Fruit fly (Drosophila melanogaster) whole organism, embryonic: ENCODE measurements around the gene eIF2Balpha.

Source experiments
- Atf3 ChIP-seq: fragments of 200-800 bp; sonication (Bioruptor generic); optimal IDR thresholded peaks from 3 replicates; lab custom pipeline; 2016; ENCODE audit warnings: missing biosample characterization, missing genetic modification characterization
- CG11093 ChIP-seq: fragments of 200-800 bp; sonication (Bioruptor generic); IDR thresholded peaks from 3 replicates; pipeline ENCODE4 v1.3.6; 2022; ENCODE audit warnings: missing biosample characterization, missing genetic modification characterization
- CG12071 ChIP-seq: fragments of 200-800 bp; sonication (Bioruptor generic); optimal IDR thresholded peaks from 3 replicates; lab custom pipeline; 2018; ENCODE audit warnings: missing biosample characterization, mild to moderate bottlenecking, missing genetic modification characterization
- CG12391 ChIP-seq: fragments of 200-800 bp; sonication (Bioruptor generic); optimal IDR thresholded peaks from 3 replicates; lab custom pipeline; 2018; ENCODE audit warnings: missing biosample characterization, mild to moderate bottlenecking, missing genetic modification characterization, moderate library complexity
- CG13424 ChIP-seq: fragments of 200-800 bp; sonication (Bioruptor generic); optimal IDR thresholded peaks from 2 replicates; lab custom pipeline; 2019; ENCODE audit warnings: missing biosample characterization, mild to moderate bottlenecking, missing genetic modification characterization, moderate library complexity
- CG13624 ChIP-seq: fragments of 200-800 bp; sonication (Bioruptor generic); optimal IDR thresholded peaks from 2 replicates; lab custom pipeline; 2016; ENCODE audit warnings: missing biosample characterization, missing genetic modification characterization
- CG14050 ChIP-seq: fragments of 200-800 bp; sonication (Bioruptor generic); IDR thresholded peaks from 3 replicates; pipeline ENCODE4 v1.3.6; 2022; ENCODE audit warnings: missing biosample characterization, missing genetic modification characterization
- CG16813 ChIP-seq: fragments of 200-800 bp; sonication (Bioruptor generic); IDR thresholded peaks from 3 replicates; pipeline ENCODE4 v1.3.6; 2022; ENCODE audit warnings: missing biosample characterization, missing genetic modification characterization; ENCODE audit not compliant: partially characterized antibody
- CG2120 ChIP-seq: fragments of 200-800 bp; sonication (Bioruptor generic); optimal IDR thresholded peaks from 3 replicates; lab custom pipeline; 2016; ENCODE audit warnings: missing biosample characterization, missing genetic modification characterization
- CG2889 ChIP-seq: fragments of 200-800 bp; sonication (Bioruptor generic); IDR thresholded peaks from 3 replicates; pipeline ENCODE4 v1.3.6; 2022; ENCODE audit warnings: missing biosample characterization, missing genetic modification characterization
- CG30403 ChIP-seq: fragments of 200-800 bp; sonication (Bioruptor generic); optimal IDR thresholded peaks from 3 replicates; lab custom pipeline; 2016; ENCODE audit warnings: missing biosample characterization, missing genetic modification characterization
- CG34422 ChIP-seq: fragments of 200-800 bp; sonication (Bioruptor generic); IDR thresholded peaks from 3 replicates; pipeline ENCODE4 v1.3.6; 2022; ENCODE audit warnings: missing biosample characterization, missing genetic modification characterization
- CG5245 ChIP-seq: fragments of 200-800 bp; sonication (Bioruptor generic); optimal IDR thresholded peaks from 3 replicates; lab custom pipeline; 2016; ENCODE audit warnings: missing biosample characterization, missing genetic modification characterization
- CG6654 ChIP-seq: fragments of 200-800 bp; sonication (Bioruptor generic); optimal IDR thresholded peaks from 2 replicates; lab custom pipeline; 2017; ENCODE audit warnings: missing biosample characterization, mild to moderate bottlenecking, missing genetic modification characterization
- CG7839 ChIP-seq: fragments of 200-800 bp; sonication (Bioruptor generic); optimal IDR thresholded peaks from 3 replicates; lab custom pipeline; 2018; ENCODE audit warnings: missing biosample characterization, mild to moderate bottlenecking, missing genetic modification characterization, moderate library complexity
- CG9817 ChIP-seq: fragments of 200-800 bp; sonication (Bioruptor generic); optimal IDR thresholded peaks from 2 replicates; lab custom pipeline; 2018; ENCODE audit warnings: missing biosample characterization, mild to moderate bottlenecking, missing genetic modification characterization, moderate library complexity
- Camta ChIP-seq: fragments of 200-800 bp; sonication (Bioruptor generic); optimal IDR thresholded peaks from 2 replicates; lab custom pipeline; 2016; ENCODE audit warnings: missing biosample characterization, missing genetic modification characterization
- Dbx ChIP-seq: fragments of 200-800 bp; sonication (Bioruptor generic); IDR thresholded peaks from 3 replicates; pipeline ENCODE4 v1.3.6; 2022; ENCODE audit warnings: missing biosample characterization, missing genetic modification characterization
- Drgx ChIP-seq: fragments of 200-800 bp; sonication (Bioruptor generic); IDR thresholded peaks from 2 replicates; pipeline ENCODE4 v1.3.6; 2022; ENCODE audit warnings: missing biosample characterization, missing genetic modification characterization
- H2.0 ChIP-seq: fragments of 200-800 bp; sonication (Bioruptor generic); IDR thresholded peaks from 2 replicates; pipeline ENCODE4 v1.3.6; 2022; ENCODE audit warnings: missing biosample characterization, missing genetic modification characterization
- Hand ChIP-seq: fragments of 200-800 bp; sonication (Bioruptor generic); optimal IDR thresholded peaks from 2 replicates; lab custom pipeline; 2017; ENCODE audit warnings: mild to moderate bottlenecking, missing biosample characterization, missing genetic modification reagents, missing genetic modification characterization
- Hr51 ChIP-seq, 2 experiments: fragments of 200-800 bp; sonication (Bioruptor generic); optimal IDR thresholded peaks; 2 replicates in 1 of 2; 3 replicates in 1 of 2; lab custom pipeline; 2016 to 2018; ENCODE audit warnings: missing biosample characterization in 2 of 2, missing genetic modification characterization in 2 of 2, mild to moderate bottlenecking in 1 of 2, moderate library complexity in 1 of 2
- NfI ChIP-seq: fragments of 200-800 bp; sonication (Bioruptor generic); optimal IDR thresholded peaks from 3 replicates; lab custom pipeline; 2018; ENCODE audit warnings: missing biosample characterization, mild to moderate bottlenecking, missing genetic modification characterization, moderate library complexity
- Rfx ChIP-seq: fragments of 200-800 bp; sonication (Bioruptor generic); IDR thresholded peaks from 2 replicates; pipeline ENCODE4 v1.3.6; 2022; ENCODE audit warnings: missing biosample characterization, missing genetic modification characterization
- Scr ChIP-seq: fragments of 200-800 bp; sonication (Bioruptor generic); IDR thresholded peaks from 2 replicates; pipeline ENCODE4 v1.3.6; 2022; ENCODE audit warnings: missing biosample characterization, missing genetic modification characterization; ENCODE audit not compliant: partially characterized antibody
- Sox100B ChIP-seq: fragments of 200-800 bp; sonication (Bioruptor generic); optimal IDR thresholded peaks from 3 replicates; lab custom pipeline; 2018; ENCODE audit warnings: missing biosample characterization, mild to moderate bottlenecking, missing genetic modification characterization
- Sox102F ChIP-seq: fragments of 200-800 bp; sonication (Bioruptor generic); optimal IDR thresholded peaks from 2 replicates; lab custom pipeline; 2018; ENCODE audit warnings: missing biosample characterization, mild to moderate bottlenecking, missing genetic modification characterization, moderate library complexity
- ap ChIP-seq: fragments of 200-800 bp; sonication (Bioruptor generic); IDR thresholded peaks from 2 replicates; pipeline ENCODE4 v1.3.6; 2022; ENCODE audit warnings: missing biosample characterization, missing genetic modification characterization
- bcd ChIP-seq: fragments of 200-800 bp; sonication (Bioruptor generic); optimal IDR thresholded peaks from 2 replicates; lab custom pipeline; 2017; ENCODE audit warnings: missing biosample characterization, mild to moderate bottlenecking, missing genetic modification characterization
- bowl ChIP-seq: fragments of 200-800 bp; sonication (Bioruptor generic); IDR thresholded peaks from 2 replicates; pipeline ENCODE4 v1.3.6; 2022; ENCODE audit warnings: missing biosample characterization, missing genetic modification characterization
- dmrt99B ChIP-seq: fragments of 200-800 bp; sonication (Bioruptor generic); optimal IDR thresholded peaks from 2 replicates; lab custom pipeline; 2018; ENCODE audit warnings: missing biosample characterization, mild to moderate bottlenecking, missing genetic modification characterization, moderate library complexity
- dysf ChIP-seq: fragments of 200-800 bp; sonication (Bioruptor generic); IDR thresholded peaks from 3 replicates; pipeline ENCODE4 v1.3.6; 2022; ENCODE audit warnings: missing biosample characterization, missing genetic modification characterization
- insv ChIP-seq, 2 experiments: fragments of 200-800 bp; sonication (Bioruptor generic); optimal IDR thresholded peaks; 3 replicates each; lab custom pipeline; 2016 to 2018; ENCODE audit warnings: missing biosample characterization in 2 of 2, missing genetic modification characterization in 2 of 2
- jing ChIP-seq: fragments of 200-800 bp; sonication (Bioruptor generic); optimal IDR thresholded peaks from 2 replicates; lab custom pipeline; 2018; ENCODE audit warnings: missing biosample characterization, mild to moderate bottlenecking, missing genetic modification characterization
- ken ChIP-seq: fragments of 200-800 bp; sonication (Bioruptor generic); IDR thresholded peaks from 3 replicates; pipeline ENCODE4 v1.3.6; 2022; ENCODE audit warnings: missing biosample characterization, missing genetic modification characterization
- lab ChIP-seq: fragments of 200-800 bp; sonication (Bioruptor generic); optimal IDR thresholded peaks from 3 replicates; lab custom pipeline; 2017; ENCODE audit warnings: missing biosample characterization, missing genetic modification characterization, mild to moderate bottlenecking, moderate library complexity, missing genetic modification reagents
- mld ChIP-seq: fragments of 200-800 bp; sonication (Bioruptor generic); IDR thresholded peaks from 3 replicates; pipeline ENCODE4 v1.3.6; 2022; ENCODE audit warnings: missing biosample characterization, missing genetic modification characterization; ENCODE audit not compliant: partially characterized antibody
- pan ChIP-seq, 4 experiments: fragments of >200 bp in 3 of 4; fragments of 200-800 bp in 1 of 4; sonication (Bioruptor generic) in 1 of 4; optimal IDR thresholded peaks in 3 of 4; IDR thresholded peaks in 1 of 4; 2 replicates each; pipeline versions ENCODE4 v1.3.6 to Lab custom; 2017 to 2022; ENCODE audit warnings: missing biosample characterization in 2 of 4, missing genetic modification characterization in 2 of 4, mixed read lengths in 1 of 4
- row ChIP-seq: fragments of 200-800 bp; sonication (Bioruptor generic); IDR thresholded peaks from 3 replicates; pipeline ENCODE4 v1.3.6; 2022; ENCODE audit warnings: missing biosample characterization, missing genetic modification characterization
- run ChIP-seq: fragments of 200-800 bp; sonication (Bioruptor generic); optimal IDR thresholded peaks from 3 replicates; lab custom pipeline; 2018; ENCODE audit warnings: missing biosample characterization, mild to moderate bottlenecking, missing genetic modification characterization
- salm ChIP-seq: fragments of 200-800 bp; sonication (Bioruptor generic); optimal IDR thresholded peaks from 2 replicates; lab custom pipeline; 2018; ENCODE audit warnings: missing biosample characterization, mild to moderate bottlenecking, missing genetic modification characterization
- sens ChIP-seq: fragments of 200-800 bp; sonication (Bioruptor generic); peaks from one replicate; lab custom pipeline; 2016; ENCODE audit warnings: missing biosample characterization, missing genetic modification characterization
- shn ChIP-seq: fragments of 200-800 bp; sonication (Bioruptor generic); optimal IDR thresholded peaks from 3 replicates; lab custom pipeline; 2016; ENCODE audit warnings: missing biosample characterization, missing genetic modification characterization
- so ChIP-seq: fragments of 200-800 bp; sonication (Bioruptor generic); IDR thresholded peaks from 3 replicates; pipeline ENCODE4 v1.3.6; 2022; ENCODE audit warnings: missing biosample characterization, missing genetic modification characterization
- tgo ChIP-seq: fragments of 200-800 bp; sonication (Bioruptor generic); IDR thresholded peaks from 3 replicates; pipeline ENCODE4 v1.3.6; 2022; ENCODE audit warnings: missing biosample characterization, missing genetic modification characterization
- tin ChIP-seq: fragments of 200-800 bp; sonication (Bioruptor generic); optimal IDR thresholded peaks from 3 replicates; lab custom pipeline; 2016; ENCODE audit warnings: missing biosample characterization, missing genetic modification characterization
- ttk ChIP-seq: fragments of 200-800 bp; sonication (Bioruptor generic); IDR thresholded peaks from 2 replicates; pipeline ENCODE4 v2.1.2; 2022; ENCODE audit warnings: missing biosample characterization, missing genetic modification characterization

The eIF2Balpha gene

dm6 chr3R:29982027-29982426 lies 46.3 kb upstream of the eIF2Balpha start (continued):
- 0 out of 2 replicates have a peak, but pooled peaks have one; percentile 8 for TF ChIP-seq H2.0
- no peak for TF ChIP-seq CG9817 (tag; lab: Kevin White, UChicago)
- TF ChIP-seq tgo: peak; percentile 33; the same call in 1 of the 3 replicates
- TF ChIP-seq bowl: no peak
- no peak for TF ChIP-seq CG11093
- 0 out of 3 replicates have a peak, but pooled peaks have one; percentile 33 for TF ChIP-seq ken
- TF ChIP-seq CG13624 (GFP tag; lab: Kevin White, UChicago): no peak
- TF ChIP-seq Hr51 (GFP tag; optimal IDR thresholded peaks at IDR 0.05; lab: Kevin White, UChicago): peak in 1 of 2 experiments; percentile 16
- 0 out of 3 replicates have a peak, but pooled peaks have one; percentile 18 for TF ChIP-seq CG2889 (GFP tag; lab: Robert Waterston, UW)
- TF ChIP-seq CG6654 (GFP tag; lab: Kevin White, UChicago): no peak
- 0 out of 2 replicates have a peak, but pooled peaks have one; percentile 7 for TF ChIP-seq ttk (GFP tag; lab: Robert Waterston, UW)
- TF ChIP-seq lab (GFP tag; lab: Kevin White, UChicago): no peak
- no peak for TF ChIP-seq CG14050 (GFP tag; lab: Robert Waterston, UW)
- peak; percentile 77 for TF ChIP-seq Drgx (GFP tag; lab: Robert Waterston, UW)
- TF ChIP-seq CG16813 (GFP tag; lab: Robert Waterston, UW): no peak
- TF ChIP-seq Hand (GFP tag; lab: Kevin White, UChicago): no peak
- TF ChIP-seq run (tag; lab: Kevin White, UChicago): no peak
- TF ChIP-seq tin: no peak
- peak; percentile 48 for TF ChIP-seq row (GFP tag; lab: Robert Waterston, UW)
- no peak for TF ChIP-seq CG5245 (GFP tag; lab: Kevin White, UChicago)
- peak; percentile 17 for TF ChIP-seq CG13424
- no peak for TF ChIP-seq shn (GFP tag; lab: Kevin White, UChicago)
- TF ChIP-seq Scr (GFP tag; lab: Robert Waterston, UW): no peak
- TF ChIP-seq Atf3 (GFP tag; lab: Kevin White, UChicago): no peak

DNA sequence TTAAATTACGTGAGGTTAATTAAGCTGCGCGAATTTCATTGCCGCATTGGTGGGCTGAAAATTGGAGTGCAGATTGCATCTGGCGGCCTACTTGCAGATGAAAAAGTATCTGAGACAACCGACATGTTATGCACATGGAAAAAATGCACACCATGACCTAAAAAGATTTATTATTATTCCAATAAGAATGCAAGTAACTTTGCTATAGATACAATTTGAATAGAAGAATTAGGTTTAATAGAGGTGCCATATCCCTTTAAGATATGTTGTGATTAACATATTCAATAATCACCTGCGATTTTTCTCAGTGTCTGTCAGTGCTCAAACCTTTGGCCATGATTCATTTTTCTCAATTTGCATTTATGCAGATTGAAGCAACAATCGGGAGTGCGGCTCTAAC lies 45.8 kb upstream of the eIF2Balpha start:
- TF ChIP-seq salm (tag; lab: Kevin White, UChicago) (no peak), sens (peak; percentile 7), Sox102F (GFP tag; lab: Kevin White, UChicago) (peak; percentile 4), Drgx (GFP tag; lab: Robert Waterston, UW) (peak; percentile 59)
- TF ChIP-seq, all 482 proteins: peak for 3

dm6 chr3R:29978595-29978994 lies 42.9 kb upstream of the eIF2Balpha start:
- no peak for TF ChIP-seq mld (GFP tag; lab: Robert Waterston, UW)
- TF ChIP-seq Rfx: peak; percentile 51
- peak; percentile 18 for TF ChIP-seq CG9817 (tag; lab: Kevin White, UChicago)
- TF ChIP-seq insv (GFP tag; optimal IDR thresholded peaks at IDR 0.05; lab: Kevin White, UChicago): no peak
- peak; percentile 47 for TF ChIP-seq Sox102F (GFP tag; lab: Kevin White, UChicago)
- peak; percentile 52 for TF ChIP-seq CG12071 (GFP tag; lab: Kevin White, UChicago)
- TF ChIP-seq jing (GFP tag; lab: Kevin White, UChicago): no peak
- no peak for TF ChIP-seq pan (optimal IDR thresholded peaks at IDR 0.05; lab: Kevin White, UChicago)
- peak in 1 of 2 experiments; percentile 40 for TF ChIP-seq pan (GFP tag; optimal IDR thresholded peaks at IDR 0.05 in 1 of 2, IDR thresholded peaks at IDR 0.05 in 1 of 2)
- peak; percentile 52 for TF ChIP-seq dmrt99B (tag; lab: Kevin White, UChicago)
- peak; percentile 79 for TF ChIP-seq lab (GFP tag; lab: Kevin White, UChicago)
- TF ChIP-seq ap: no peak
- TF ChIP-seq Sox100B (GFP tag; lab: Kevin White, UChicago): no peak
- peak; percentile 56; the same call in 1 of the 3 replicates for TF ChIP-seq Dbx (GFP tag; lab: Robert Waterston, UW)
- peak; percentile 31 for TF ChIP-seq CG7839 (tag; lab: Kevin White, UChicago)
- TF ChIP-seq CG2120 (GFP tag; lab: Kevin White, UChicago): peak; percentile 51
- TF ChIP-seq dysf: peak; percentile 51; the same call in 1 of the 3 replicates
- peak; percentile 18 for TF ChIP-seq NfI (GFP tag; lab: Kevin White, UChicago)
- peak; percentile 13 for TF ChIP-seq CG30403 (GFP tag; lab: Kevin White, UChicago)
- TF ChIP-seq CG12391: peak; percentile 17
- TF ChIP-seq so: no peak
- TF ChIP-seq CG34422 (GFP tag; lab: Robert Waterston, UW): 0 out of 3 replicates have a peak, but pooled peaks have one; percentile 20
- no peak for TF ChIP-seq Camta
- TF ChIP-seq bcd (GFP tag; lab: Kevin White, UChicago): peak; percentile 29
